Worm (Caenorhabditis elegans): Measurements from ENCODE around the gene unc-24.

The unc-24 gene

ce11 chrIV:7979588-7979987 lies at the start of gene unc-24:
unc-24 (plus strand) TSS chrIV:7979870.
- no peak for TF ChIP-seq Y55F3AM.14 (GFP tag; optimal IDR thresholded peaks at IDR 0.05)
- no peak for TF ChIP-seq lin-39 (tag; optimal IDR thresholded peaks at IDR 0.05)
- peak; percentile 42 for TF ChIP-seq mab-5 (tag; optimal IDR thresholded peaks at IDR 0.05)
- no peak for TF ChIP-seq unc-62 (GFP tag; optimal IDR thresholded peaks at IDR 0.05)
- TF ChIP-seq ZK546.5 (tag; optimal IDR thresholded peaks at IDR 0.05) = no peak
- no peak for TF ChIP-seq nhr-12 (tag; optimal IDR thresholded peaks at IDR 0.05)
- TF ChIP-seq nhr-25 (tag; optimal IDR thresholded peaks at IDR 0.05) = no peak
- no peak for TF ChIP-seq unc-39 (tag; optimal IDR thresholded peaks at IDR 0.05)
- TF ChIP-seq elt-1 (tag; optimal IDR thresholded peaks at IDR 0.05) = no peak
- TF ChIP-seq ztf-1 (GFP tag; conservative IDR thresholded peaks at IDR 0.05) = no peak
- peak; percentile 17 for TF ChIP-seq zag-1 (tag; optimal IDR thresholded peaks at IDR 0.05)
- peak; percentile 73 for TF ChIP-seq unc-55 (GFP tag; optimal IDR thresholded peaks at IDR 0.05)
- no peak for TF ChIP-seq lin-13 (GFP tag; optimal IDR thresholded peaks at IDR 0.05)
- TF ChIP-seq nhr-21 (tag; optimal IDR thresholded peaks at IDR 0.05) = no peak
- TF ChIP-seq fos-1 (tag; optimal IDR thresholded peaks at IDR 0.05) = no peak
- TF ChIP-seq C34F6.9 (tag; optimal IDR thresholded peaks at IDR 0.05) = peak; percentile 48
- no peak for TF ChIP-seq nhr-11 (tag; optimal IDR thresholded peaks at IDR 0.05)
- no peak for TF ChIP-seq nhr-10 (tag; optimal IDR thresholded peaks at IDR 0.05)
- no peak for TF ChIP-seq ceh-82 (tag; optimal IDR thresholded peaks at IDR 0.05)
- no peak for TF ChIP-seq ama-1 (optimal IDR thresholded peaks at IDR 0.05)
- TF ChIP-seq ceh-16 (tag; optimal IDR thresholded peaks at IDR 0.05) = no peak
- TF ChIP-seq crh-2 (tag; optimal IDR thresholded peaks at IDR 0.05) = peak; percentile 13
- TF ChIP-seq snpc-4 (tag; optimal IDR thresholded peaks at IDR 0.05) = no peak
- TF ChIP-seq sma-9 (GFP tag; optimal IDR thresholded peaks at IDR 0.05) = peak; percentile 16
- TF ChIP-seq sma-9 (tag; optimal IDR thresholded peaks at IDR 0.05) = no peak
- no peak for TF ChIP-seq R02D3.7 (tag; optimal IDR thresholded peaks at IDR 0.05)
- no peak for TF ChIP-seq sem-4 (tag; optimal IDR thresholded peaks at IDR 0.05)
- TF ChIP-seq elt-3 (tag; optimal IDR thresholded peaks at IDR 0.05) = no peak
- no peak for TF ChIP-seq blmp-1 (tag; optimal IDR thresholded peaks at IDR 0.05; ENCODE audit: insufficient read depth)
- TF ChIP-seq peb-1 (tag; optimal IDR thresholded peaks at IDR 0.05) = no peak
- no peak for TF ChIP-seq lsy-2 (tag; optimal IDR thresholded peaks at IDR 0.05)
- no peak for TF ChIP-seq gmeb-1 (tag; optimal IDR thresholded peaks at IDR 0.05)
- TF ChIP-seq skn-1 (tag; optimal IDR thresholded peaks at IDR 0.05) = no peak
- TF ChIP-seq egl-27 (tag; optimal IDR thresholded peaks at IDR 0.05) = no peak
- TF ChIP-seq nhr-23 (tag; optimal IDR thresholded peaks at IDR 0.05) = no peak
- no peak for TF ChIP-seq nhr-237 (tag; optimal IDR thresholded peaks at IDR 0.05)
- TF ChIP-seq F13H6.1 (tag; optimal IDR thresholded peaks at IDR 0.05) = no peak
- TF ChIP-seq dmd-4 (tag; optimal IDR thresholded peaks at IDR 0.05) = no peak
- no peak for TF ChIP-seq sma-3 (GFP tag; optimal IDR thresholded peaks at IDR 0.05)
- TF ChIP-seq nhr-129 (tag; optimal IDR thresholded peaks at IDR 0.05) = no peak
- no peak for TF ChIP-seq nhr-77 (tag; optimal IDR thresholded peaks at IDR 0.05)
- no peak for TF ChIP-seq nhr-6 (tag; optimal IDR thresholded peaks at IDR 0.05)
- TF ChIP-seq lin-11 (tag; optimal IDR thresholded peaks at IDR 0.05) = no peak
- no peak for TF ChIP-seq aly-2 (tag; optimal IDR thresholded peaks at IDR 0.05)
- TF ChIP-seq alr-1 (tag; optimal IDR thresholded peaks at IDR 0.05) = no peak
- TF ChIP-seq mbf-1 (tag; optimal IDR thresholded peaks at IDR 0.05) = no peak
- TF ChIP-seq ztf-11 (tag; optimal IDR thresholded peaks at IDR 0.05) = no peak

- TF ChIP-seq nhr-237 (tag; optimal IDR thresholded peaks at IDR 0.05) (no peak), sma-3 (GFP tag; optimal IDR thresholded peaks at IDR 0.05) (no peak), unc-55 (GFP tag; optimal IDR thresholded peaks at IDR 0.05) (no peak), ztf-1 (GFP tag; conservative IDR thresholded peaks at IDR 0.05) (no peak)
Observed at ce11 chrIV:7931873-7932272, 47.8 kb upstream of the unc-24 start.

All from whole organism, L2 larva.